Fruit fly (Drosophila melanogaster) S2 (cell line): ENCODE measurements around the gene CG13313.

Source experiments
- CG8478 ChIP-seq: fragments of >200 bp; optimal IDR thresholded peaks from 2 replicates; lab custom pipeline; 2018
- CTCF ChIP-seq, 2 experiments: fragments of >200 bp; optimal IDR thresholded peaks; 2 replicates each; lab custom pipeline; 2018

- no peak for TF ChIP-seq CG8478 (lab: Kevin White, UChicago)
- TF ChIP-seq CTCF (optimal IDR thresholded peaks at IDR 0.05; lab: Kevin White, UChicago) = no peak
Measured at dm6 chr3L:8955199-8955598, 3.5 kb upstream of the CG13313 start.
